Worm (Caenorhabditis elegans) whole organism, late embryonic: ENCODE data around the gene F17E9.5.

Experiments
- T23F11.4 ChIP-seq: fragments of 200-800 bp; sonication (Bioruptor generic); optimal IDR thresholded peaks from 2 replicates; lab custom pipeline; 2018; ENCODE audit warnings: mild to moderate bottlenecking, missing genetic modification characterization, missing compliant biosample characterization
- dve-1 ChIP-seq: sonication (generic microtip); optimal IDR thresholded peaks from 2 replicates; lab custom pipeline; 2017; ENCODE audit warnings: antibody characterized with exemption, mild to moderate bottlenecking, missing genetic modification characterization, missing compliant biosample characterization
- elt-2 ChIP-seq: sonication (generic microtip); optimal IDR thresholded peaks from 2 replicates; lab custom pipeline; 2016; ENCODE audit warnings: missing genetic modification reagents, missing genetic modification characterization, missing compliant biosample characterization
- gmeb-2 ChIP-seq: sonication (generic microtip); optimal IDR thresholded peaks from 2 replicates; lab custom pipeline; 2016; ENCODE audit warnings: missing genetic modification characterization, inconsistent platforms, missing compliant biosample characterization
- nhr-11 ChIP-seq: fragments of 150-350 bp; optimal IDR thresholded peaks from 2 replicates; lab custom pipeline; 2014; ENCODE audit warnings: missing biosample characterization, missing genetic modification characterization
- odd-2 ChIP-seq: sonication (generic microtip); optimal IDR thresholded peaks from 2 replicates; lab custom pipeline; 2017; ENCODE audit warnings: antibody characterized with exemption, mild to moderate bottlenecking, missing genetic modification characterization, missing compliant biosample characterization
- sdc-2 ChIP-seq: sonication (generic microtip); optimal IDR thresholded peaks from 2 replicates; lab custom pipeline; 2016; ENCODE audit warnings: missing genotype, missing genetic modification characterization, missing compliant biosample characterization

- TF ChIP-seq sdc-2 (tag; lab: Kevin White, UChicago) (no peak), gmeb-2 (tag; lab: Kevin White, UChicago) (no peak), nhr-11 (tag; lab: Kevin White, UChicago) (no peak), elt-2 (tag; lab: Kevin White, UChicago) (no peak), dve-1 (tag; lab: Kevin White, UChicago) (no peak), odd-2 (no peak), T23F11.4 (GFP tag; lab: Kevin White, UChicago) (no peak)
These were observed 1.4 kb downstream of the F17E9.5 start, which contains the start of the genes F17E9.18 and F17E9.15 for ce11 chrIV:8347051-8347450.
